Worm (Caenorhabditis elegans) whole organism, early embryonic: Measurements from ENCODE around the gene dmsr-14.

Experiments used
- aly-1 ChIP-seq: sonication (generic microtip); optimal IDR thresholded peaks from 2 replicates; lab custom pipeline; 2016; ENCODE audit warnings: missing genetic modification characterization, missing compliant biosample characterization
- ama-1 ChIP-seq: fragments of 150-350 bp; optimal IDR thresholded peaks from 2 replicates; lab custom pipeline; 2014
- ceh-36 ChIP-seq: sonication (generic microtip); optimal IDR thresholded peaks from 2 replicates; lab custom pipeline; 2016; ENCODE audit warnings: missing genetic modification characterization, inconsistent platforms, missing compliant biosample characterization
- flt-1 ChIP-seq: fragments of 200-800 bp; sonication (Bioruptor generic); IDR thresholded peaks from 2 replicates; pipeline ENCODE4 v1.3.6; 2022; ENCODE audit warnings: missing genetic modification characterization, missing compliant biosample characterization
- pes-1 ChIP-seq: fragments of 200-800 bp; sonication (Bioruptor generic); IDR thresholded peaks from 2 replicates; pipeline ENCODE4 v1.3.6; 2022; ENCODE audit warnings: missing genetic modification reagents, missing genetic modification characterization, missing compliant biosample characterization
- scrt-1 ChIP-seq: fragments of 200-800 bp; sonication (Bioruptor generic); IDR thresholded peaks from 2 replicates; pipeline ENCODE4 v1.3.6; 2022; ENCODE audit warnings: missing genetic modification characterization, missing compliant biosample characterization
- tra-4 ChIP-seq: sonication (generic microtip); optimal IDR thresholded peaks from 2 replicates; lab custom pipeline; 2017; ENCODE audit warnings: missing genetic modification characterization, missing compliant biosample characterization

DNA sequence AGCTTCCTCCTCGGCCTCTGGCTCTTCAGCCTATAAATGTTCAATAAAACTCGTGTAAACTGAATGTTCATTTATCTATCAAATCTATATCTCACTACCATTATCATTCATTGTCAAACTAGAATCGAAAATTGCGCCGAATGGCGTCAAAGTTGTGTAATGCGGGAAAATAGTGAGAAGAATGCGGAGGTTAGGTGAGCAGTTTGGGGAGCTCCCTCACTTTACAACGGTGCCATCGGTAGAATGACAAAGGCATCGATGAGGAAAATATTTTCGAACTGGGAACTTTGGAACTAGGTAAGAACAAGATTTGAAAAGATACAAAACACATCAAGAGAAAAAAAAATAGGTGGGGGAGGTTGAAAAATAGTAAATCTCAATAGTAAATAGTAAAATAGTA, 49.5 kb downstream of the dmsr-14 start:
- no peak for TF ChIP-seq ceh-36 (tag; lab: Kevin White, UChicago)
- TF ChIP-seq scrt-1 (GFP tag; lab: Robert Waterston, UW): no peak
- no peak for TF ChIP-seq aly-1
- no peak for TF ChIP-seq ama-1 (lab: Kevin White, UChicago)
- no peak for TF ChIP-seq tra-4
- TF ChIP-seq pes-1 (GFP tag; lab: Robert Waterston, UW): no peak
- TF ChIP-seq flt-1 (GFP tag; lab: Robert Waterston, UW): no peak
